Fruit fly (Drosophila melanogaster) whole organism, embryonic: ENCODE results near the gene Mabi.

ENCODE experiments used
- B-H2 ChIP-seq: fragments of 200-800 bp; sonication (Bioruptor generic); optimal IDR thresholded peaks from 2 replicates; lab custom pipeline; 2018; ENCODE audit warnings: missing biosample characterization, mild to moderate bottlenecking, missing genetic modification characterization
- Blimp-1 ChIP-seq: fragments of 200-800 bp; sonication (Bioruptor generic); optimal IDR thresholded peaks from 3 replicates; lab custom pipeline; 2018; ENCODE audit warnings: missing biosample characterization, missing genetic modification characterization, mild to moderate bottlenecking, moderate library complexity, missing genetic modification reagents
- CG10267 ChIP-seq: fragments of 200-800 bp; sonication (Bioruptor generic); optimal IDR thresholded peaks from 2 replicates; lab custom pipeline; 2018; ENCODE audit warnings: missing biosample characterization, mild to moderate bottlenecking, missing genetic modification characterization, moderate library complexity
- CG11456 ChIP-seq: fragments of 200-800 bp; sonication (Bioruptor generic); IDR thresholded peaks from 3 replicates; pipeline ENCODE4 v1.3.6; 2022; ENCODE audit warnings: missing biosample characterization, missing genetic modification characterization
- CG12219 ChIP-seq: fragments of 200-800 bp; sonication (Bioruptor generic); optimal IDR thresholded peaks from 3 replicates; lab custom pipeline; 2018; ENCODE audit warnings: missing biosample characterization, mild to moderate bottlenecking, missing genetic modification characterization
- CG14860 ChIP-seq: fragments of 200-800 bp; sonication (Bioruptor generic); IDR thresholded peaks from 3 replicates; pipeline ENCODE4 v1.3.6; 2022; ENCODE audit warnings: missing biosample characterization, missing genetic modification characterization; ENCODE audit not compliant: partially characterized antibody
- CG17385 ChIP-seq: fragments of 200-800 bp; sonication (Bioruptor generic); optimal IDR thresholded peaks from 3 replicates; lab custom pipeline; 2018; ENCODE audit warnings: missing biosample characterization, mild to moderate bottlenecking, missing genetic modification characterization
- CG17912 ChIP-seq: fragments of 200-800 bp; sonication (Bioruptor generic); optimal IDR thresholded peaks from 2 replicates; lab custom pipeline; 2018; ENCODE audit warnings: missing biosample characterization, mild to moderate bottlenecking, missing genetic modification characterization
- CG2712 ChIP-seq: fragments of 200-800 bp; optimal IDR thresholded peaks from 3 replicates; lab custom pipeline; 2019; ENCODE audit warnings: missing biosample characterization, mild to moderate bottlenecking, missing genetic modification characterization, moderate library complexity
- CG3407 ChIP-seq: fragments of 200-800 bp; sonication (Bioruptor generic); optimal IDR thresholded peaks from 2 replicates; lab custom pipeline; 2018; ENCODE audit warnings: missing biosample characterization, mild to moderate bottlenecking, missing genetic modification characterization
- CG3995 ChIP-seq: fragments of 200-800 bp; sonication (Bioruptor generic); optimal IDR thresholded peaks from 3 replicates; lab custom pipeline; 2016; ENCODE audit warnings: missing biosample characterization, missing genetic modification characterization
- CG4730 ChIP-seq: fragments of 200-800 bp; sonication (Bioruptor generic); IDR thresholded peaks from 2 replicates; pipeline ENCODE4 v1.3.6; 2022; ENCODE audit warnings: missing biosample characterization, missing genetic modification characterization
- CG6175 ChIP-seq: fragments of 200-800 bp; sonication (Bioruptor generic); IDR thresholded peaks from 3 replicates; pipeline ENCODE4 v1.3.6; 2022; ENCODE audit warnings: missing biosample characterization, missing genetic modification characterization
- CG6854 ChIP-seq: fragments of 200-800 bp; sonication (Bioruptor generic); optimal IDR thresholded peaks from 3 replicates; lab custom pipeline; 2017; ENCODE audit warnings: missing biosample characterization, mild to moderate bottlenecking, missing genetic modification characterization
- CG7357 ChIP-seq: fragments of 200-800 bp; sonication (Bioruptor generic); IDR thresholded peaks from 3 replicates; pipeline ENCODE4 v1.3.6; 2022; ENCODE audit warnings: missing biosample characterization, missing genetic modification characterization
- CG7786 ChIP-seq: fragments of 200-800 bp; sonication (Bioruptor generic); optimal IDR thresholded peaks from 2 replicates; lab custom pipeline; 2016; ENCODE audit warnings: missing biosample characterization, missing genetic modification characterization
- CG9876 ChIP-seq: fragments of 200-800 bp; sonication (Bioruptor generic); optimal IDR thresholded peaks from 2 replicates; lab custom pipeline; 2016; ENCODE audit warnings: missing biosample characterization, missing genetic modification characterization
- CkIIα-i1 ChIP-seq: fragments of 200-800 bp; sonication (Bioruptor generic); IDR thresholded peaks from 2 replicates; pipeline ENCODE4 v1.3.6; 2022; ENCODE audit warnings: missing biosample characterization, missing genetic modification characterization
- Dek ChIP-seq: fragments of 200-800 bp; sonication (Bioruptor generic); optimal IDR thresholded peaks from 3 replicates; lab custom pipeline; 2019; ENCODE audit warnings: missing biosample characterization, mild to moderate bottlenecking, missing genetic modification characterization, moderate library complexity
- Doc2 ChIP-seq: fragments of 200-800 bp; sonication (Bioruptor generic); IDR thresholded peaks from 2 replicates; pipeline ENCODE4 v1.3.6; 2022; ENCODE audit warnings: missing biosample characterization, missing genetic modification characterization
- Drgx ChIP-seq: fragments of 200-800 bp; sonication (Bioruptor generic); IDR thresholded peaks from 2 replicates; pipeline ENCODE4 v1.3.6; 2022; ENCODE audit warnings: missing biosample characterization, missing genetic modification characterization
- Fer1 ChIP-seq: fragments of 200-800 bp; sonication (Bioruptor generic); optimal IDR thresholded peaks from 2 replicates; lab custom pipeline; 2017; ENCODE audit warnings: missing biosample characterization, mild to moderate bottlenecking, missing genetic modification characterization
- HmgZ ChIP-seq: fragments of 200-800 bp; sonication (Bioruptor generic); optimal IDR thresholded peaks from 2 replicates; lab custom pipeline; 2018; ENCODE audit warnings: missing biosample characterization, mild to moderate bottlenecking, missing genetic modification characterization
- Hmr ChIP-seq: fragments of 200-800 bp; sonication (Bioruptor generic); optimal IDR thresholded peaks from 3 replicates; lab custom pipeline; 2017; ENCODE audit warnings: mild to moderate bottlenecking, missing biosample characterization, missing genetic modification reagents, missing genetic modification characterization
- Mrtf ChIP-seq: fragments of 200-800 bp; sonication (Bioruptor generic); IDR thresholded peaks from 3 replicates; pipeline ENCODE4 v1.3.6; 2022; ENCODE audit warnings: missing biosample characterization, missing genetic modification characterization
- Vsx1 ChIP-seq: fragments of 200-800 bp; sonication (Bioruptor generic); optimal IDR thresholded peaks from 2 replicates; lab custom pipeline; 2017; ENCODE audit warnings: missing biosample characterization, mild to moderate bottlenecking, missing genetic modification characterization, missing genetic modification reagents
- ac ChIP-seq: fragments of 200-800 bp; sonication (Bioruptor generic); optimal IDR thresholded peaks from 3 replicates; lab custom pipeline; 2017; ENCODE audit warnings: missing biosample characterization, mild to moderate bottlenecking, missing genetic modification characterization
- aop ChIP-seq: fragments of 200-800 bp; sonication (Bioruptor generic); IDR thresholded peaks from 2 replicates; pipeline ENCODE4 v1.3.6; 2022; ENCODE audit warnings: missing biosample characterization, missing genetic modification characterization
- cad ChIP-seq: fragments of >200 bp; optimal IDR thresholded peaks from 2 replicates; lab custom pipeline; 2017; ENCODE audit warnings: missing biosample characterization, missing genetic modification characterization
- caup ChIP-seq: fragments of 200-800 bp; sonication (Bioruptor generic); optimal IDR thresholded peaks from 3 replicates; lab custom pipeline; 2017; ENCODE audit warnings: missing biosample characterization, mild to moderate bottlenecking, missing genetic modification characterization, moderate library complexity; ENCODE audit not compliant: severe bottlenecking
- crc ChIP-seq: fragments of 200-800 bp; sonication (Bioruptor generic); optimal IDR thresholded peaks from 2 replicates; lab custom pipeline; 2016; ENCODE audit warnings: missing biosample characterization, missing genetic modification characterization
- danr ChIP-seq: fragments of 200-800 bp; sonication (Bioruptor generic); IDR thresholded peaks from 2 replicates; pipeline ENCODE4 v1.3.6; 2022; ENCODE audit warnings: missing biosample characterization, missing genetic modification characterization
- dati ChIP-seq: fragments of 200-800 bp; sonication (Bioruptor generic); IDR thresholded peaks from 2 replicates; pipeline ENCODE4 v1.3.6; 2022; ENCODE audit warnings: missing biosample characterization, missing genetic modification characterization
- dmrt11E ChIP-seq: fragments of 200-800 bp; sonication (Bioruptor generic); optimal IDR thresholded peaks from 3 replicates; lab custom pipeline; 2018; ENCODE audit warnings: missing biosample characterization, mild to moderate bottlenecking, missing genetic modification characterization, moderate library complexity
- ems ChIP-seq: fragments of 200-800 bp; sonication (Bioruptor generic); optimal IDR thresholded peaks from 3 replicates; lab custom pipeline; 2016; ENCODE audit warnings: missing biosample characterization, missing genetic modification characterization
- eve ChIP-seq, 2 experiments: fragments of >200 bp; optimal IDR thresholded peaks; 2 replicates each; lab custom pipeline; 2017; ENCODE audit warnings: missing biosample characterization in 2 of 2, missing genetic modification characterization in 2 of 2
- eyg ChIP-seq: fragments of 200-800 bp; sonication (Bioruptor generic); optimal IDR thresholded peaks from 3 replicates; lab custom pipeline; 2016; ENCODE audit warnings: missing biosample characterization, missing genetic modification characterization
- gem ChIP-seq: fragments of 200-800 bp; sonication (Bioruptor generic); optimal IDR thresholded peaks from 2 replicates; lab custom pipeline; 2019; ENCODE audit warnings: missing biosample characterization, mild to moderate bottlenecking, missing genetic modification characterization, moderate library complexity
- ham ChIP-seq: fragments of 200-800 bp; sonication (Bioruptor generic); IDR thresholded peaks from 2 replicates; pipeline ENCODE4 v1.3.6; 2022; ENCODE audit warnings: missing biosample characterization, missing genetic modification characterization
- hth ChIP-seq: fragments of >200 bp; optimal IDR thresholded peaks from 2 replicates; lab custom pipeline; 2017; ENCODE audit warnings: inconsistent platforms
- kay ChIP-seq: fragments of 200-800 bp; sonication (Bioruptor generic); optimal IDR thresholded peaks from 2 replicates; lab custom pipeline; 2016; ENCODE audit warnings: missing biosample characterization, missing genetic modification characterization
- lola ChIP-seq, 3 experiments: fragments of >200 bp in 2 of 3; fragments of 200-800 bp in 1 of 3; sonication (Bioruptor generic) in 1 of 3; optimal IDR thresholded peaks; 2 replicates each; lab custom pipeline; 2017 to 2019; ENCODE audit warnings: missing biosample characterization in 3 of 3, missing genetic modification characterization in 3 of 3, mild to moderate bottlenecking in 1 of 3, moderate library complexity in 1 of 3
- nmo ChIP-seq: fragments of 200-800 bp; sonication (Bioruptor generic); optimal IDR thresholded peaks from 2 replicates; lab custom pipeline; 2018; ENCODE audit warnings: missing biosample characterization, mild to moderate bottlenecking, missing genetic modification characterization, moderate library complexity
- pros ChIP-seq: fragments of 200-800 bp; sonication (Bioruptor generic); optimal IDR thresholded peaks from 3 replicates; lab custom pipeline; 2019; ENCODE audit warnings: missing biosample characterization, mild to moderate bottlenecking, missing genetic modification characterization, moderate library complexity
- repo ChIP-seq: fragments of 200-800 bp; sonication (Bioruptor generic); optimal IDR thresholded peaks from 2 replicates; lab custom pipeline; 2016; ENCODE audit warnings: missing biosample characterization, missing genetic modification characterization
- scrt ChIP-seq: fragments of 200-800 bp; sonication (Bioruptor generic); optimal IDR thresholded peaks from 2 replicates; lab custom pipeline; 2018; ENCODE audit warnings: missing biosample characterization, mild to moderate bottlenecking, missing genetic modification characterization, moderate library complexity
- sim ChIP-seq: fragments of 200-800 bp; sonication (Bioruptor generic); IDR thresholded peaks from 2 replicates; pipeline ENCODE4 v1.3.6; 2022; ENCODE audit warnings: missing biosample characterization, missing genetic modification characterization
- sqz ChIP-seq: fragments of 200-800 bp; sonication (Bioruptor generic); optimal IDR thresholded peaks from 3 replicates; lab custom pipeline; 2018; ENCODE audit warnings: missing biosample characterization, mild to moderate bottlenecking, missing genetic modification characterization
- tio ChIP-seq: fragments of 200-800 bp; sonication (Bioruptor generic); optimal IDR thresholded peaks from 2 replicates; lab custom pipeline; 2017; ENCODE audit warnings: missing biosample characterization, missing genetic modification characterization, inconsistent platforms
- twi ChIP-seq: fragments of 200-800 bp; optimal IDR thresholded peaks from 2 replicates; lab custom pipeline; 2019; ENCODE audit warnings: missing biosample characterization, mild to moderate bottlenecking, missing genetic modification characterization, moderate library complexity
- unpg ChIP-seq: fragments of 200-800 bp; sonication (Bioruptor generic); optimal IDR thresholded peaks from 3 replicates; lab custom pipeline; 2018; ENCODE audit warnings: missing biosample characterization, mild to moderate bottlenecking, missing genetic modification characterization, moderate library complexity
- wek ChIP-seq: fragments of 200-800 bp; sonication (Bioruptor generic); optimal IDR thresholded peaks from 3 replicates; lab custom pipeline; 2018; ENCODE audit warnings: missing biosample characterization, mild to moderate bottlenecking, missing genetic modification characterization, moderate library complexity

Mabi gene

dm6 chr2L:13205256-13205655, 29.2 kb downstream of the Mabi start (continued):
- no peak for TF ChIP-seq danr
- TF ChIP-seq cad (GFP tag; lab: Kevin White, UChicago): no peak
- peak; percentile 44 for TF ChIP-seq scrt (GFP tag; lab: Kevin White, UChicago)
- no peak for TF ChIP-seq CG3995 (GFP tag; lab: Kevin White, UChicago)
- TF ChIP-seq CG17385 (GFP tag; lab: Kevin White, UChicago): peak; percentile 30
- peak; percentile 46 for TF ChIP-seq twi (tag; lab: Kevin White, UChicago)
- no peak for TF ChIP-seq ems (GFP tag; lab: Kevin White, UChicago)
- TF ChIP-seq caup (GFP tag; lab: Kevin White, UChicago): peak; percentile 39
- TF ChIP-seq crc: no peak
- no peak for TF ChIP-seq CG12219 (GFP tag; lab: Kevin White, UChicago)
- TF ChIP-seq gem: no peak
- peak; percentile 55 for TF ChIP-seq Hmr (GFP tag; lab: Kevin White, UChicago)
- TF ChIP-seq CG2712 (tag; lab: Kevin White, UChicago): no peak
- no peak for TF ChIP-seq CG11456 (GFP tag; lab: Robert Waterston, UW)
- peak; percentile 75 for TF ChIP-seq Fer1 (GFP tag; lab: Kevin White, UChicago)
- peak; percentile 5 for TF ChIP-seq unpg (GFP tag; lab: Kevin White, UChicago)
- no peak for TF ChIP-seq ac
- peak; percentile 25 for TF ChIP-seq Vsx1 (GFP tag; lab: Kevin White, UChicago)
- no peak for TF ChIP-seq Doc2 (GFP tag; lab: Robert Waterston, UW)
- TF ChIP-seq CG9876 (GFP tag; lab: Kevin White, UChicago): peak; percentile 62
- TF ChIP-seq dati (GFP tag; lab: Robert Waterston, UW): no peak
- no peak for TF ChIP-seq eyg (GFP tag; lab: Kevin White, UChicago)
- TF ChIP-seq CG6854 (GFP tag; lab: Kevin White, UChicago): peak; percentile 63
- TF ChIP-seq CG14860: no peak
- TF ChIP-seq CG4730 (GFP tag; lab: Robert Waterston, UW): 0 out of 2 replicates have a peak, but pooled peaks have one; percentile 24
- TF ChIP-seq CG10267 (tag; lab: Kevin White, UChicago): no peak
- no peak for TF ChIP-seq kay (GFP tag; lab: Kevin White, UChicago)
- TF ChIP-seq wek (GFP tag; lab: Kevin White, UChicago): peak; percentile 26
- TF ChIP-seq CG3407 (GFP tag; lab: Kevin White, UChicago): peak; percentile 7
- TF ChIP-seq CkIIα-i1 (GFP tag; lab: Robert Waterston, UW): no peak
- TF ChIP-seq Drgx (GFP tag; lab: Robert Waterston, UW): peak; percentile 45; the same call in 1 of the 2 replicates
- no peak for TF ChIP-seq nmo
- TF ChIP-seq hth (lab: Kevin White, UChicago): no peak
- peak; percentile 43 for TF ChIP-seq B-H2 (GFP tag; lab: Kevin White, UChicago)
- no peak for TF ChIP-seq Mrtf
- peak; percentile 41 for TF ChIP-seq CG17912 (GFP tag; lab: Kevin White, UChicago)
- no peak for TF ChIP-seq sim (GFP tag; lab: Robert Waterston, UW)
- TF ChIP-seq CG6175 (GFP tag; lab: Robert Waterston, UW): no peak
- no peak for TF ChIP-seq ham
- peak; percentile 45 for TF ChIP-seq pros (GFP tag; lab: Kevin White, UChicago)
- no peak for TF ChIP-seq Blimp-1 (GFP tag; lab: Kevin White, UChicago)
- TF ChIP-seq tio (GFP tag; lab: Kevin White, UChicago): no peak
- TF ChIP-seq HmgZ (tag; lab: Kevin White, UChicago): peak; percentile 7
- TF ChIP-seq sqz (GFP tag; lab: Kevin White, UChicago): no peak
- TF ChIP-seq repo (GFP tag; lab: Kevin White, UChicago): no peak
- peak; percentile 6 for TF ChIP-seq CG7786 (GFP tag; lab: Kevin White, UChicago)
- TF ChIP-seq lola (GFP tag; optimal IDR thresholded peaks at IDR 0.05; lab: Kevin White, UChicago): no peak
- TF ChIP-seq dmrt11E (tag; lab: Kevin White, UChicago): no peak
- no peak for TF ChIP-seq eve (GFP tag; optimal IDR thresholded peaks at IDR 0.05; lab: Kevin White, UChicago)
- TF ChIP-seq CG7357: no peak
- no peak for TF ChIP-seq aop (GFP tag; lab: Robert Waterston, UW)
- TF ChIP-seq Dek: no peak
